Worm (Caenorhabditis elegans): ENCODE results near the gene F56H9.8.

DNA sequence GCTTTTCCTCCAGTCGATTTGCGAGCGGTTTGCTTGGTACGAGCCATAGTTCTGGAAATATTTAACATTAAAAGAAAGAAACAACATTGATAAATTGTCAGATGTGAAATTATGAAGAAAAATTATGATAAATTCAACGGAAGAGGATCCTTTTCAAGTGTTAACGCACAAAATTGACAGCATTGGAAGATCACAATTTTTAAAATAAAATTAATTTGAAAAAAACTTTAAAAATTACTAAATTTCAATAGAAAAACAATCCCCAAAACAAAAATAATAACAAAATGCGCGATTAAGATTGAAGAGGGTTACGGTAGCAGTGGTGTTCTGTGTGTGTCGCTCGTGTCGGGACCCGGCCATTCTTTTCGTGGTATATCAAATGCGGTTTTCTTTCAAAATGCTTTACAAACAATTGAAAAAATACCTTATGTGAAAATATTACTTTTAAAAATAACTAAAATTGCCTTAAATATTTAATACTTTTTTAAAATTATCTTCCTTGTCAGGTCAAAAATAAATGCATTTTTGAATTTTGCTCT is 15.7 kb downstream of the F56H9.8 start, which contains the start of gene his-74:
- TF ChIP-seq ama-1 (optimal IDR thresholded peaks at IDR 0.05): no peak
- TF ChIP-seq pes-1 (GFP tag; IDR thresholded peaks at IDR 0.05): no peak
- no peak for TF ChIP-seq tbx-11 (GFP tag; IDR thresholded peaks at IDR 0.05)
- no peak for TF ChIP-seq F13C5.2 (tag; optimal IDR thresholded peaks at IDR 0.05)
- TF ChIP-seq B0310.2 (tag; optimal IDR thresholded peaks at IDR 0.05): no peak
- no peak for TF ChIP-seq sea-1 (GFP tag; conservative IDR thresholded peaks at IDR 0.05)
- no peak for TF ChIP-seq tbx-37 (GFP tag; conservative IDR thresholded peaks at IDR 0.05)
- TF ChIP-seq aly-1 (tag; optimal IDR thresholded peaks at IDR 0.05): no peak
- no peak for TF ChIP-seq hmbx-1 (tag; optimal IDR thresholded peaks at IDR 0.05)
- no peak for TF ChIP-seq hnd-1 (tag; optimal IDR thresholded peaks at IDR 0.05)
